Fruit fly (Drosophila melanogaster): ENCODE results near the gene Srp72.
A peak's percentile ranks its signal among the peaks of the same experiment; 100 is the strongest.

The Srp72 gene

dm6 chr3R:20574535-20574980 is 14.0 kb upstream of the Srp72 start (continued):
- TF ChIP-seq wek (GFP tag; optimal IDR thresholded peaks at IDR 0.05) (peak; percentile 5), CG11085 (GFP tag; IDR thresholded peaks at IDR 0.05) (no peak), Hmr (GFP tag; optimal IDR thresholded peaks at IDR 0.05) (peak; percentile 45), maf-S (GFP tag; optimal IDR thresholded peaks at IDR 0.05) (peak; percentile 22), Trl (optimal IDR thresholded peaks at IDR 0.05) (peak in 1 of 2 experiments; percentile 61), Trl (GFP tag; optimal IDR thresholded peaks at IDR 0.05) (no peak), CG12659 (GFP tag; optimal IDR thresholded peaks at IDR 0.05) (no peak), CG18619 (GFP tag; optimal IDR thresholded peaks at IDR 0.05) (no peak), CG13287 (GFP tag; IDR thresholded peaks at IDR 0.05; ENCODE audit: partially characterized antibody) (peak; percentile 31; the same call in 1 of the 2 replicates), Stat92E (GFP tag; optimal IDR thresholded peaks at IDR 0.05) (peak in 1 of 3 experiments; percentile 26), tx (GFP tag; optimal IDR thresholded peaks at IDR 0.05) (no peak), CG13894 (tag; optimal IDR thresholded peaks at IDR 0.05) (peak; percentile 73), CG32532 (GFP tag; IDR thresholded peaks at IDR 0.05) (peak; percentile 52; the same call in 1 of the 2 replicates)

- TF ChIP-seq repo (GFP tag; optimal IDR thresholded peaks at IDR 0.05) (no peak), pita (GFP tag; optimal IDR thresholded peaks at IDR 0.05) (no peak), CG5180 (GFP tag; optimal IDR thresholded peaks at IDR 0.05) (no peak), Sin3A (optimal IDR thresholded peaks at IDR 0.05) (peak; percentile 31), Scr (GFP tag; IDR thresholded peaks at IDR 0.05; ENCODE audit: partially characterized antibody) (no peak), vfl (GFP tag; optimal IDR thresholded peaks at IDR 0.05) (no peak), cad (GFP tag; optimal IDR thresholded peaks at IDR 0.05) (no peak), kay (GFP tag; optimal IDR thresholded peaks at IDR 0.05) (no peak), tin (GFP tag; optimal IDR thresholded peaks at IDR 0.05) (no peak), Max (GFP tag; optimal IDR thresholded peaks at IDR 0.05) (peak; percentile 43), pb (GFP tag; optimal IDR thresholded peaks at IDR 0.05) (no peak), CG30020 (tag; optimal IDR thresholded peaks at IDR 0.05) (no peak), YL-1 (GFP tag; optimal IDR thresholded peaks at IDR 0.05) (peak; percentile 84), CG10267 (tag; optimal IDR thresholded peaks at IDR 0.05) (no peak), Deaf1 (tag; optimal IDR thresholded peaks at IDR 0.05) (no peak), zen2 (GFP tag; IDR thresholded peaks at IDR 0.05; ENCODE audit: partially characterized antibody) (peak; percentile 33; the same call in 1 of the 3 replicates), ems (GFP tag; optimal IDR thresholded peaks at IDR 0.05) (no peak), CG9437 (GFP tag; optimal IDR thresholded peaks at IDR 0.05) (peak; percentile 56), CG13287 (GFP tag; IDR thresholded peaks at IDR 0.05; ENCODE audit: partially characterized antibody) (peak; percentile 58), CG16813 (GFP tag; IDR thresholded peaks at IDR 0.05; ENCODE audit: partially characterized antibody) (peak; percentile 55; the same call in 2 of the 3 replicates), HHEX (GFP tag; optimal IDR thresholded peaks at IDR 0.05) (no peak), Lpt (GFP tag; optimal IDR thresholded peaks at IDR 0.05) (no peak), sisA (GFP tag; IDR thresholded peaks at IDR 0.05) (no peak), trh (GFP tag; optimal IDR thresholded peaks at IDR 0.05) (no peak), Mad (GFP tag; optimal IDR thresholded peaks at IDR 0.05) (no peak), CG11723 (GFP tag; optimal IDR thresholded peaks at IDR 0.05) (no peak), CG6854 (GFP tag; optimal IDR thresholded peaks at IDR 0.05) (no peak), nerfin-1 (tag; optimal IDR thresholded peaks at IDR 0.05) (no peak), CG2199 (GFP tag; IDR thresholded peaks at IDR 0.05) (no peak), CG2875 (GFP tag; optimal IDR thresholded peaks at IDR 0.05) (no peak), her (GFP tag; optimal IDR thresholded peaks at IDR 0.05) (no peak), CG13775 (GFP tag; optimal IDR thresholded peaks at IDR 0.05) (no peak), wek (GFP tag; optimal IDR thresholded peaks at IDR 0.05) (no peak), HLHmδ (GFP tag; optimal IDR thresholded peaks at IDR 0.05) (no peak), CG9876 (GFP tag; optimal IDR thresholded peaks at IDR 0.05) (no peak), amos (GFP tag; IDR thresholded peaks at IDR 0.05; ENCODE audit: partially characterized antibody) (peak; percentile 45; the same call in 1 of the 2 replicates), kah (GFP tag; optimal IDR thresholded peaks at IDR 0.05) (no peak), CG8944 (GFP tag; optimal IDR thresholded peaks at IDR 0.05) (no peak), CG1647 (GFP tag; optimal IDR thresholded peaks at IDR 0.05) (no peak)
Observed at dm6 chr3R:20576789-20577188, 11.7 kb upstream of the Srp72 start, which contains the start of the genes TFAM and CG5412. TFAM (minus strand) TSS chr3R:20577010. CG5412 (plus strand) TSS chr3R:20577053.
